Fruit fly (Drosophila melanogaster) whole organism, pupa: ENCODE data around the gene GlyRS.

Source experiments
- CG10348 ChIP-seq: fragments of 200-800 bp; sonication (Bioruptor generic); IDR thresholded peaks from 2 replicates; pipeline ENCODE4 v1.3.6; 2022; ENCODE audit warnings: missing biosample characterization, missing genetic modification characterization
- CG12605 ChIP-seq: fragments of 200-800 bp; sonication (Bioruptor generic); IDR thresholded peaks from 2 replicates; pipeline ENCODE4 v1.3.6; 2022; ENCODE audit warnings: missing biosample characterization, missing genetic modification characterization
- CG14655 ChIP-seq: fragments of 200-800 bp; sonication (Bioruptor generic); optimal IDR thresholded peaks from 3 replicates; lab custom pipeline; 2017; ENCODE audit warnings: mild to moderate bottlenecking, missing biosample characterization, missing genetic modification reagents, missing genetic modification characterization
- CG15710 ChIP-seq: fragments of 200-800 bp; sonication (Bioruptor generic); optimal IDR thresholded peaks from 2 replicates; lab custom pipeline; 2018; ENCODE audit warnings: missing biosample characterization, mild to moderate bottlenecking, missing genetic modification characterization, moderate library complexity
- CG32121 ChIP-seq: fragments of 200-800 bp; sonication (Bioruptor generic); IDR thresholded peaks from 2 replicates; pipeline ENCODE4 v1.3.6; 2022; ENCODE audit warnings: missing biosample characterization, missing genetic modification characterization
- CG34367 ChIP-seq: fragments of 200-800 bp; sonication (Bioruptor generic); optimal IDR thresholded peaks from 2 replicates; lab custom pipeline; 2018; ENCODE audit warnings: missing biosample characterization, mild to moderate bottlenecking, missing genetic modification characterization
- CG4496 ChIP-seq: fragments of 200-800 bp; sonication (Bioruptor generic); IDR thresholded peaks from 3 replicates; pipeline ENCODE4 v1.3.6; 2022; ENCODE audit warnings: missing biosample characterization, missing genetic modification characterization
- CG8301 ChIP-seq: fragments of 200-800 bp; sonication (Bioruptor generic); optimal IDR thresholded peaks from 2 replicates; lab custom pipeline; 2018; ENCODE audit warnings: missing biosample characterization, mild to moderate bottlenecking, missing genetic modification characterization
- CG9948 ChIP-seq: fragments of 200-800 bp; sonication (Bioruptor generic); optimal IDR thresholded peaks from 2 replicates; lab custom pipeline; 2018; ENCODE audit warnings: missing biosample characterization, mild to moderate bottlenecking, missing genetic modification characterization, moderate library complexity
- D1 ChIP-seq: fragments of 200-800 bp; sonication (Bioruptor generic); optimal IDR thresholded peaks from 2 replicates; lab custom pipeline; 2018; ENCODE audit warnings: missing biosample characterization, mild to moderate bottlenecking, missing genetic modification characterization, moderate library complexity
- EcR ChIP-seq: fragments of 200-800 bp; sonication (Bioruptor generic); optimal IDR thresholded peaks from 3 replicates; lab custom pipeline; 2019; ENCODE audit warnings: missing biosample characterization, missing genetic modification characterization, mild to moderate bottlenecking, moderate library complexity, missing genetic modification reagents
- Pif1A ChIP-seq: fragments of 200-800 bp; sonication (Bioruptor generic); optimal IDR thresholded peaks from 3 replicates; lab custom pipeline; 2016; ENCODE audit warnings: missing biosample characterization, missing genetic modification characterization
- Pif1B ChIP-seq: fragments of 200-800 bp; sonication (Bioruptor generic); optimal IDR thresholded peaks from 3 replicates; lab custom pipeline; 2016; ENCODE audit warnings: missing biosample characterization, missing genetic modification characterization
- rn ChIP-seq: fragments of 200-800 bp; sonication (Bioruptor generic); IDR thresholded peaks from 2 replicates; pipeline ENCODE4 v1.3.6; 2022; ENCODE audit warnings: missing biosample characterization, missing genetic modification characterization

DNA sequence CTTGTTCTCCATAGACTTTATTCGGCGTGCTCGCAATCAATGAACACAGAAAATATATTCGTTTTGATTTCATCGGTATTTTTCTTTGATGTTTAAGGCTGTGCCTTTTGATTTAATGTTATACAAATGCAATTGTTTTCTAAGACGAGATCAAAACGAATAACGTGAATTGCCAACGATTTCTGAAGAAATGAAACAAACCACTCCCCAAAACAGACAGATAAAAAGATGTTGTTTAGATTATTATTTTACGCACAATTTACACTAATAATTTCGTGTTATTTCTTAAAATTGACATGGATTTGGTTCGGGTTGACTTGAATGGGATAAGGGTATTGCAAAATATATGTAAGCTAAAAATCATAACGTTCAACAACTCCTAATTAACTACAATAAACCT, 36.3 kb downstream of the GlyRS start, which contains the start of gene CG13457:
- TF ChIP-seq CG9948 (tag; lab: Kevin White, UChicago) (no peak), D1 (tag; lab: Kevin White, UChicago) (no peak), CG14655 (no peak), CG4496 (GFP tag; lab: Robert Waterston, UW) (no peak), rn (no peak), CG12605 (no peak), CG15710 (tag; lab: Kevin White, UChicago) (no peak), CG32121 (GFP tag; lab: Robert Waterston, UW) (no peak), Pif1A (GFP tag; lab: Kevin White, UChicago) (no peak), CG10348 (GFP tag; lab: Robert Waterston, UW) (no peak), EcR (GFP tag; lab: Kevin White, UChicago) (no peak), CG8301 (no peak), Pif1B (GFP tag; lab: Kevin White, UChicago) (no peak), CG34367 (tag; lab: Kevin White, UChicago) (no peak)
